Worm (Caenorhabditis elegans): ENCODE measurements around the gene fard-1.

ce11 chrX:2983996-2984395 is 50.8 kb downstream of the fard-1 start, which contains the start of gene osm-5:
- TF ChIP-seq ces-1 (GFP tag; optimal IDR thresholded peaks at IDR 0.05) = no peak
- no peak for TF ChIP-seq lin-29 (GFP tag; IDR thresholded peaks at IDR 0.05)
- no peak for TF ChIP-seq fos-1 (tag; optimal IDR thresholded peaks at IDR 0.05)
- no peak for TF ChIP-seq pqm-1 (tag; optimal IDR thresholded peaks at IDR 0.05)
- no peak for TF ChIP-seq aha-1 (tag)
- TF ChIP-seq nhr-6 (tag; optimal IDR thresholded peaks at IDR 0.05) = no peak
- no peak for TF ChIP-seq nhr-28 (tag; optimal IDR thresholded peaks at IDR 0.05)
- TF ChIP-seq nhr-76 (tag; optimal IDR thresholded peaks at IDR 0.05) = no peak
- no peak for TF ChIP-seq F10B5.3 (tag; optimal IDR thresholded peaks at IDR 0.05)
- no peak for TF ChIP-seq F26F4.8 (GFP tag; conservative IDR thresholded peaks at IDR 0.05)
- no peak for TF ChIP-seq ceh-82 (tag; optimal IDR thresholded peaks at IDR 0.05)
- no peak for TF ChIP-seq dmd-8 (GFP tag; IDR thresholded peaks at IDR 0.05)
- no peak for TF ChIP-seq attf-4 (tag; optimal IDR thresholded peaks at IDR 0.05)
